Fruit fly (Drosophila melanogaster) whole organism, wandering third instar larva: Measurements from ENCODE around the gene Trf4.

Experiments used
- Hnf4 ChIP-seq: fragments of 200-800 bp; sonication (Bioruptor generic); optimal IDR thresholded peaks from 2 replicates; lab custom pipeline; 2016; ENCODE audit warnings: missing biosample characterization, mild to moderate bottlenecking, missing genetic modification characterization
- Mio ChIP-seq: sonication (Bioruptor generic); optimal IDR thresholded peaks from 2 replicates; lab custom pipeline; 2016; ENCODE audit warnings: missing biosample characterization, missing genetic modification characterization
- fru ChIP-seq: fragments of 200-800 bp; sonication (Bioruptor generic); optimal IDR thresholded peaks from 3 replicates; lab custom pipeline; 2016; ENCODE audit warnings: missing biosample characterization, mild to moderate bottlenecking, missing genetic modification characterization

- TF ChIP-seq Hnf4 (GFP tag; lab: Kevin White, UChicago) = no peak
- no peak for TF ChIP-seq fru
- no peak for TF ChIP-seq Mio (GFP tag; lab: Kevin White, UChicago)
These were observed 17.2 kb upstream of the Trf4 start, which contains the start of the genes CG9962 and CG43851 for dm6 chr2L:2647620-2648019.
